Fruit fly (Drosophila melanogaster): Measurements from ENCODE around the gene side.

side gene

dm6 chr3R:27421810-27422209, 15.5 kb downstream of the side start (continued):
- TF ChIP-seq Hmr (GFP tag; optimal IDR thresholded peaks at IDR 0.05) (peak; percentile 16), Optix (GFP tag; IDR thresholded peaks at IDR 0.05) (no peak), Hr3 (GFP tag; optimal IDR thresholded peaks at IDR 0.05) (no peak), Oli (tag; optimal IDR thresholded peaks at IDR 0.05) (peak; percentile 14), nmo (GFP tag; optimal IDR thresholded peaks at IDR 0.05) (peak; percentile 27), PHDP (tag; optimal IDR thresholded peaks at IDR 0.05) (no peak), CG2678 (tag; optimal IDR thresholded peaks at IDR 0.05) (peak; percentile 40), bsh (GFP tag; optimal IDR thresholded peaks at IDR 0.05) (peak in 1 of 2 experiments; percentile 33), NC2β (GFP tag; optimal IDR thresholded peaks at IDR 0.05) (no peak), Tbp (GFP tag; optimal IDR thresholded peaks at IDR 0.05) (no peak)

dm6 chr3R:27415303-27415702, 22.0 kb downstream of the side start:
- TF ChIP-seq gsb (GFP tag; IDR thresholded peaks at IDR 0.05) (no peak), twi (tag; optimal IDR thresholded peaks at IDR 0.05) (peak; percentile 61), nom (GFP tag; optimal IDR thresholded peaks at IDR 0.05) (peak; percentile 14), sim (GFP tag; IDR thresholded peaks at IDR 0.05) (no peak)

dm6 chr3R:27413214-27413613, 24.1 kb downstream of the side start:
- no peak for TF ChIP-seq z (GFP tag; IDR thresholded peaks at IDR 0.05)
- TF ChIP-seq NC2α (GFP tag; optimal IDR thresholded peaks at IDR 0.05): no peak
- TF ChIP-seq Oli (tag; optimal IDR thresholded peaks at IDR 0.05): peak; percentile 23
- no peak for TF ChIP-seq p53 (GFP tag; optimal IDR thresholded peaks at IDR 0.05)
- peak; percentile 22 for TF ChIP-seq CG1603 (tag; optimal IDR thresholded peaks at IDR 0.05)
- TF ChIP-seq zfh2 (GFP tag; optimal IDR thresholded peaks at IDR 0.05): no peak
- TF ChIP-seq onecut (GFP tag; IDR thresholded peaks at IDR 0.05): peak; percentile 30; the same call in 1 of the 2 replicates
- TF ChIP-seq scrt (GFP tag; optimal IDR thresholded peaks at IDR 0.05): no peak
- TF ChIP-seq CG12659 (GFP tag; optimal IDR thresholded peaks at IDR 0.05): no peak
- TF ChIP-seq Fer3 (tag; optimal IDR thresholded peaks at IDR 0.05): no peak
- no peak for TF ChIP-seq Neu2 (GFP tag; optimal IDR thresholded peaks at IDR 0.05; ENCODE audit: borderline replicate concordance)
- TF ChIP-seq Abd-B (GFP tag; optimal IDR thresholded peaks at IDR 0.05): no peak
- TF ChIP-seq Eip74EF (GFP tag; optimal IDR thresholded peaks at IDR 0.05): no peak
- TF ChIP-seq Optix (GFP tag; IDR thresholded peaks at IDR 0.05): no peak
- TF ChIP-seq exex (tag; optimal IDR thresholded peaks at IDR 0.05): no peak
- TF ChIP-seq CG7928 (GFP tag; optimal IDR thresholded peaks at IDR 0.05): no peak
- TF ChIP-seq CG31388 (GFP tag; optimal IDR thresholded peaks at IDR 0.05): no peak
- TF ChIP-seq schlank (tag; optimal IDR thresholded peaks at IDR 0.05): no peak
- TF ChIP-seq sima (GFP tag; optimal IDR thresholded peaks at IDR 0.05): no peak
- no peak for TF ChIP-seq gcm (GFP tag; optimal IDR thresholded peaks at IDR 0.05)
- peak; percentile 50 for TF ChIP-seq dmrt99B (tag; optimal IDR thresholded peaks at IDR 0.05)
- TF ChIP-seq Aef1 (GFP tag; IDR thresholded peaks at IDR 0.05): 0 out of 3 replicates have a peak, but pooled peaks have one; percentile 13
- TF ChIP-seq yki (optimal IDR thresholded peaks at IDR 0.05): no peak
- no peak for TF ChIP-seq CG34422 (GFP tag; IDR thresholded peaks at IDR 0.05)
- TF ChIP-seq CG17328 (GFP tag; IDR thresholded peaks at IDR 0.05): peak; percentile 29; the same call in 1 of the 2 replicates
- TF ChIP-seq B-H1 (GFP tag; IDR thresholded peaks at IDR 0.05): no peak
- TF ChIP-seq CG14710 (tag; optimal IDR thresholded peaks at IDR 0.05): no peak
- 0 out of 2 replicates have a peak, but pooled peaks have one; percentile 19 for TF ChIP-seq Ptx1 (GFP tag; IDR thresholded peaks at IDR 0.05)
- TF ChIP-seq CG4617 (GFP tag; optimal IDR thresholded peaks at IDR 0.05; ENCODE audit: borderline replicate concordance): no peak
- peak; percentile 49 for TF ChIP-seq ci (GFP tag; IDR thresholded peaks at IDR 0.05)
- TF ChIP-seq CG16863 (GFP tag; optimal IDR thresholded peaks at IDR 0.05): no peak
- TF ChIP-seq Pdp1 (GFP tag; optimal IDR thresholded peaks at IDR 0.05): no peak
- TF ChIP-seq CG5245 (GFP tag; optimal IDR thresholded peaks at IDR 0.05): no peak
- TF ChIP-seq CG7745 (tag; optimal IDR thresholded peaks at IDR 0.05): no peak
- no peak for TF ChIP-seq dm (GFP tag; optimal IDR thresholded peaks at IDR 0.05)
- TF ChIP-seq Hmr (GFP tag; optimal IDR thresholded peaks at IDR 0.05): peak; percentile 29
- no peak for TF ChIP-seq lilli (GFP tag; optimal IDR thresholded peaks at IDR 0.05)
